Fruit fly (Drosophila melanogaster) whole organism, embryonic: ENCODE data around the gene vnd.

ENCODE experiments used
- CG10979 ChIP-seq: fragments of 200-800 bp; sonication (Bioruptor generic); optimal IDR thresholded peaks from 2 replicates; lab custom pipeline; 2018; ENCODE audit warnings: missing biosample characterization, mild to moderate bottlenecking, missing genetic modification characterization, moderate library complexity
- CG12104 ChIP-seq: fragments of 200-800 bp; sonication (Bioruptor generic); optimal IDR thresholded peaks from 3 replicates; lab custom pipeline; 2016; ENCODE audit warnings: missing biosample characterization, missing genetic modification characterization
- CG12155 ChIP-seq: fragments of 200-800 bp; sonication (Bioruptor generic); optimal IDR thresholded peaks from 3 replicates; lab custom pipeline; 2016; ENCODE audit warnings: missing biosample characterization, missing genetic modification characterization
- CG12219 ChIP-seq: fragments of 200-800 bp; sonication (Bioruptor generic); optimal IDR thresholded peaks from 3 replicates; lab custom pipeline; 2018; ENCODE audit warnings: missing biosample characterization, mild to moderate bottlenecking, missing genetic modification characterization
- CG13296 ChIP-seq: fragments of 200-800 bp; sonication (Bioruptor generic); optimal IDR thresholded peaks from 3 replicates; lab custom pipeline; 2018; ENCODE audit warnings: missing biosample characterization, mild to moderate bottlenecking, missing genetic modification characterization
- CG13894 ChIP-seq: fragments of 200-800 bp; sonication (Bioruptor generic); optimal IDR thresholded peaks from 3 replicates; lab custom pipeline; 2018; ENCODE audit warnings: missing biosample characterization, mild to moderate bottlenecking, missing genetic modification characterization, moderate library complexity
- CG15601 ChIP-seq: fragments of 200-800 bp; sonication (Bioruptor generic); optimal IDR thresholded peaks from 3 replicates; lab custom pipeline; 2019; ENCODE audit warnings: missing biosample characterization, mild to moderate bottlenecking, missing genetic modification characterization, moderate library complexity
- CG1602 ChIP-seq: fragments of 200-800 bp; sonication (Bioruptor generic); optimal IDR thresholded peaks from 3 replicates; lab custom pipeline; 2016; ENCODE audit warnings: missing biosample characterization, missing genetic modification characterization
- CG17829 ChIP-seq: fragments of 200-800 bp; optimal IDR thresholded peaks from 2 replicates; lab custom pipeline; 2019; ENCODE audit warnings: missing biosample characterization, mild to moderate bottlenecking, missing genetic modification characterization, moderate library complexity
- CG18011 ChIP-seq: fragments of 200-800 bp; sonication (Bioruptor generic); optimal IDR thresholded peaks from 2 replicates; lab custom pipeline; 2017; ENCODE audit warnings: missing biosample characterization, missing genetic modification characterization, mild to moderate bottlenecking, moderate library complexity, missing genotype
- CG18599 ChIP-seq: fragments of 200-800 bp; sonication (Bioruptor generic); optimal IDR thresholded peaks from 3 replicates; lab custom pipeline; 2017; ENCODE audit warnings: missing biosample characterization, missing genetic modification characterization, mild to moderate bottlenecking, moderate library complexity, missing genetic modification reagents
- CG18764 ChIP-seq: fragments of 200-800 bp; sonication (Bioruptor generic); optimal IDR thresholded peaks from 3 replicates; lab custom pipeline; 2016; ENCODE audit warnings: missing biosample characterization, missing genetic modification characterization
- CG30431 ChIP-seq: fragments of 200-800 bp; sonication (Bioruptor generic); optimal IDR thresholded peaks from 2 replicates; lab custom pipeline; 2017; ENCODE audit warnings: missing biosample characterization, missing genetic modification characterization
- CG31224 ChIP-seq: fragments of 200-800 bp; sonication (Bioruptor generic); IDR thresholded peaks from 2 replicates; pipeline ENCODE4 v1.3.6; 2022; ENCODE audit warnings: missing biosample characterization, missing genetic modification characterization
- CG31365 ChIP-seq: fragments of 200-800 bp; sonication (Bioruptor generic); optimal IDR thresholded peaks from 2 replicates; lab custom pipeline; 2018; ENCODE audit warnings: missing biosample characterization, mild to moderate bottlenecking, missing genetic modification characterization
- CG3407 ChIP-seq: fragments of 200-800 bp; sonication (Bioruptor generic); optimal IDR thresholded peaks from 2 replicates; lab custom pipeline; 2018; ENCODE audit warnings: missing biosample characterization, mild to moderate bottlenecking, missing genetic modification characterization
- CG34376 ChIP-seq: fragments of 200-800 bp; sonication (Bioruptor generic); optimal IDR thresholded peaks from 2 replicates; lab custom pipeline; 2018; ENCODE audit warnings: missing biosample characterization, mild to moderate bottlenecking, missing genetic modification characterization
- CG4328 ChIP-seq: fragments of 200-800 bp; sonication (Bioruptor generic); optimal IDR thresholded peaks from 3 replicates; lab custom pipeline; 2017; ENCODE audit warnings: missing biosample characterization, missing genetic modification reagents, missing genetic modification characterization
- CG6813 ChIP-seq: fragments of 200-800 bp; sonication (Bioruptor generic); optimal IDR thresholded peaks from 2 replicates; lab custom pipeline; 2017; ENCODE audit warnings: missing biosample characterization, missing genetic modification characterization, mild to moderate bottlenecking, moderate library complexity, missing genetic modification reagents
- CG8388 ChIP-seq: fragments of 200-800 bp; sonication (Bioruptor generic); optimal IDR thresholded peaks from 2 replicates; lab custom pipeline; 2019; ENCODE audit warnings: missing biosample characterization, mild to moderate bottlenecking, missing genetic modification characterization, moderate library complexity
- CG9609 ChIP-seq: fragments of 200-800 bp; sonication (Bioruptor generic); optimal IDR thresholded peaks from 3 replicates; lab custom pipeline; 2016; ENCODE audit warnings: missing biosample characterization, missing genetic modification characterization
- CG9727 ChIP-seq: fragments of 200-800 bp; sonication (Bioruptor generic); optimal IDR thresholded peaks from 3 replicates; lab custom pipeline; 2017; ENCODE audit warnings: missing biosample characterization, mild to moderate bottlenecking, missing genetic modification characterization
- Deaf1 ChIP-seq: fragments of 200-800 bp; optimal IDR thresholded peaks from 3 replicates; lab custom pipeline; 2019; ENCODE audit warnings: missing biosample characterization, mild to moderate bottlenecking, missing genetic modification characterization, moderate library complexity
- Dfd ChIP-seq, 2 experiments: fragments of >200 bp; optimal IDR thresholded peaks; 2 replicates each; lab custom pipeline; 2017; ENCODE audit warnings: missing biosample characterization in 2 of 2, missing genetic modification characterization in 2 of 2
- Doc2 ChIP-seq: fragments of 200-800 bp; sonication (Bioruptor generic); IDR thresholded peaks from 2 replicates; pipeline ENCODE4 v1.3.6; 2022; ENCODE audit warnings: missing biosample characterization, missing genetic modification characterization
- Fer2 ChIP-seq: fragments of 200-800 bp; sonication (Bioruptor generic); optimal IDR thresholded peaks from 2 replicates; lab custom pipeline; 2018; ENCODE audit warnings: missing biosample characterization, mild to moderate bottlenecking, missing genetic modification characterization, moderate library complexity
- Hr51 ChIP-seq, 2 experiments: fragments of 200-800 bp; sonication (Bioruptor generic); optimal IDR thresholded peaks; 2 replicates in 1 of 2; 3 replicates in 1 of 2; lab custom pipeline; 2016 to 2018; ENCODE audit warnings: missing biosample characterization in 2 of 2, missing genetic modification characterization in 2 of 2, mild to moderate bottlenecking in 1 of 2, moderate library complexity in 1 of 2
- Hsf ChIP-seq: fragments of 200-800 bp; sonication (Bioruptor generic); optimal IDR thresholded peaks from 3 replicates; lab custom pipeline; 2016; ENCODE audit warnings: missing biosample characterization, missing genetic modification characterization
- Lim3 ChIP-seq: fragments of 200-800 bp; sonication (Bioruptor generic); IDR thresholded peaks from 2 replicates; pipeline ENCODE4 v1.3.6; 2022; ENCODE audit warnings: missing biosample characterization, missing genetic modification characterization
- Nf-YB ChIP-seq: fragments of 200-800 bp; sonication (Bioruptor generic); optimal IDR thresholded peaks from 3 replicates; lab custom pipeline; 2019; ENCODE audit warnings: missing biosample characterization, mild to moderate bottlenecking, missing genetic modification characterization, moderate library complexity
- Six4 ChIP-seq: fragments of 200-800 bp; sonication (Bioruptor generic); optimal IDR thresholded peaks from 2 replicates; lab custom pipeline; 2016; ENCODE audit warnings: missing biosample characterization, missing genetic modification characterization
- Sox100B ChIP-seq: fragments of 200-800 bp; sonication (Bioruptor generic); optimal IDR thresholded peaks from 3 replicates; lab custom pipeline; 2018; ENCODE audit warnings: missing biosample characterization, mild to moderate bottlenecking, missing genetic modification characterization
- aop ChIP-seq: fragments of 200-800 bp; sonication (Bioruptor generic); IDR thresholded peaks from 2 replicates; pipeline ENCODE4 v1.3.6; 2022; ENCODE audit warnings: missing biosample characterization, missing genetic modification characterization
- crol ChIP-seq: fragments of 200-800 bp; sonication (Bioruptor generic); IDR thresholded peaks from 2 replicates; pipeline ENCODE4 v1.3.6; 2022; ENCODE audit warnings: missing biosample characterization, missing genetic modification characterization
- dm ChIP-seq: fragments of 200-800 bp; sonication (Bioruptor generic); optimal IDR thresholded peaks from 3 replicates; lab custom pipeline; 2016; ENCODE audit warnings: missing biosample characterization, missing genetic modification characterization
- dmrt11E ChIP-seq: fragments of 200-800 bp; sonication (Bioruptor generic); optimal IDR thresholded peaks from 3 replicates; lab custom pipeline; 2018; ENCODE audit warnings: missing biosample characterization, mild to moderate bottlenecking, missing genetic modification characterization, moderate library complexity
- ems ChIP-seq: fragments of 200-800 bp; sonication (Bioruptor generic); optimal IDR thresholded peaks from 3 replicates; lab custom pipeline; 2016; ENCODE audit warnings: missing biosample characterization, missing genetic modification characterization
- esg ChIP-seq: fragments of 200-800 bp; sonication (Bioruptor generic); conservative IDR thresholded peaks from 2 replicates; pipeline ENCODE4 v1.3.6; 2022; ENCODE audit warnings: missing biosample characterization, missing genetic modification characterization
- exex ChIP-seq: fragments of 200-800 bp; sonication (Bioruptor generic); optimal IDR thresholded peaks from 4 replicates; lab custom pipeline; 2018; ENCODE audit warnings: missing biosample characterization, mild to moderate bottlenecking, missing genetic modification characterization, moderate library complexity
- grau ChIP-seq: fragments of 200-800 bp; optimal IDR thresholded peaks from 3 replicates; lab custom pipeline; 2019; ENCODE audit warnings: missing biosample characterization, mild to moderate bottlenecking, missing genetic modification characterization, moderate library complexity
- h ChIP-seq: fragments of >200 bp; optimal IDR thresholded peaks from 2 replicates; lab custom pipeline; 2017
- her ChIP-seq: fragments of 200-800 bp; sonication (Bioruptor generic); optimal IDR thresholded peaks from 2 replicates; lab custom pipeline; 2016; ENCODE audit warnings: missing biosample characterization, missing genetic modification characterization
- jumu ChIP-seq: fragments of 200-800 bp; sonication (Bioruptor generic); optimal IDR thresholded peaks from 3 replicates; lab custom pipeline; 2016; ENCODE audit warnings: missing biosample characterization, missing genetic modification characterization
- ken ChIP-seq: fragments of 200-800 bp; sonication (Bioruptor generic); IDR thresholded peaks from 3 replicates; pipeline ENCODE4 v1.3.6; 2022; ENCODE audit warnings: missing biosample characterization, missing genetic modification characterization
- otp ChIP-seq: fragments of 200-800 bp; sonication (Bioruptor generic); IDR thresholded peaks from 3 replicates; pipeline ENCODE4, ENCODE4 v1.3.6; 2022; ENCODE audit warnings: missing biosample characterization, missing genetic modification characterization
- scrt ChIP-seq: fragments of 200-800 bp; sonication (Bioruptor generic); optimal IDR thresholded peaks from 2 replicates; lab custom pipeline; 2018; ENCODE audit warnings: missing biosample characterization, mild to moderate bottlenecking, missing genetic modification characterization, moderate library complexity
- sr ChIP-seq: fragments of 200-800 bp; sonication (Bioruptor generic); IDR thresholded peaks from 3 replicates; pipeline ENCODE4 v1.3.6; 2022; ENCODE audit warnings: missing biosample characterization, missing genetic modification characterization
- stwl ChIP-seq: fragments of 200-800 bp; sonication (Bioruptor generic); optimal IDR thresholded peaks from 3 replicates; lab custom pipeline; 2018; ENCODE audit warnings: missing biosample characterization, mild to moderate bottlenecking, missing genetic modification characterization, moderate library complexity
- wek ChIP-seq: fragments of 200-800 bp; sonication (Bioruptor generic); optimal IDR thresholded peaks from 3 replicates; lab custom pipeline; 2018; ENCODE audit warnings: missing biosample characterization, mild to moderate bottlenecking, missing genetic modification characterization, moderate library complexity

Gene vnd

DNA sequence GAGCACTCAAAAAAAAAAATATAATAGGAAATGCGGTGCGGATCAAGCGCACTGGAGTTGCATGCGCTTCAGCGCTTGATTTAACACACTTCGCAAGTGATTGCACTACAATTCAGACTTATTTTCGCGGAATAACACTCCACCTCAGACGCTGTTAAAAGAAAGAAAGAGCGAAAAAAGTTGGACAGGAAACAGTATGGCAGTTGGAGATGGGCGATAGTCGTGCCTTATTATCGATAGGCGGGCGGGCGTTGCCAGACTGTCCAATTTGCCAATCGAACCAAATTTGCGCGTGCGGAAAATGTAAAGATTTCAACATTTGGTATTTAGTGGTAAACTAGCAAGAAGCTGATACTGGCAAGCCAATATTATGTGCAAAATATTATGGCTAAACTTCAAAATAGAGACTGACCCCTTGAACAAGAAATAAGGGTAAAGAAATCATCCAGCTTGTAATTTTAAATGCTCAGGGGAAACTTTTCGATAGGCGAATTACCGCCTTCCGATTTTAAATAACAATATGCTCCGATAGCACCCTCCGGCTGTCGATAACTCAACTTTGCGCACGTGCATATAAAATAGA lies 47.4 kb downstream of the vnd start, which contains the start of the genes RpL36 and Mybbp1A (continued):
- TF ChIP-seq scrt (GFP tag; lab: Kevin White, UChicago) = peak; percentile 62
- TF ChIP-seq Dfd (GFP tag; optimal IDR thresholded peaks at IDR 0.05; lab: Kevin White, UChicago) = no peak
- peak; percentile 72 for TF ChIP-seq ems (GFP tag; lab: Kevin White, UChicago)
- no peak for TF ChIP-seq CG30431 (GFP tag; lab: Kevin White, UChicago)
- TF ChIP-seq ken (GFP tag; lab: Robert Waterston, UW) = peak; percentile 83
- TF ChIP-seq Six4 (GFP tag; lab: Kevin White, UChicago) = peak; percentile 52
- no peak for TF ChIP-seq Doc2 (GFP tag; lab: Robert Waterston, UW)
- peak; percentile 39; the same call in 1 of the 2 replicates for TF ChIP-seq CG31224 (GFP tag; lab: Robert Waterston, UW)
- TF ChIP-seq CG13296 = peak; percentile 82
- peak; percentile 95 for TF ChIP-seq dm (GFP tag; lab: Kevin White, UChicago)
- TF ChIP-seq h (lab: Kevin White, UChicago) = no peak
- TF ChIP-seq Deaf1 (tag; lab: Kevin White, UChicago) = no peak
- TF ChIP-seq CG6813 (GFP tag; lab: Kevin White, UChicago) = peak; percentile 63
- TF ChIP-seq CG13894 (tag; lab: Kevin White, UChicago) = peak; percentile 68
- peak; percentile 52 for TF ChIP-seq Nf-YB (GFP tag; lab: Kevin White, UChicago)
- peak; percentile 52 for TF ChIP-seq CG12155
- TF ChIP-seq CG18764 (GFP tag; lab: Kevin White, UChicago) = peak; percentile 60
- TF ChIP-seq CG12104 (GFP tag; lab: Kevin White, UChicago) = peak; percentile 81
- peak; percentile 51 for TF ChIP-seq CG10979 (tag; lab: Kevin White, UChicago)
- TF ChIP-seq Fer2 = peak; percentile 45
- no peak for TF ChIP-seq Lim3 (GFP tag; lab: Robert Waterston, UW)
- TF ChIP-seq crol (GFP tag; lab: Robert Waterston, UW) = no peak
- peak; percentile 70 for TF ChIP-seq Sox100B (GFP tag; lab: Kevin White, UChicago)
- peak; percentile 42 for TF ChIP-seq CG31365
- TF ChIP-seq CG9609 (GFP tag; lab: Kevin White, UChicago) = peak; percentile 73
- TF ChIP-seq CG15601 (tag; lab: Kevin White, UChicago) = peak; percentile 70
- peak; percentile 74; the same call in 2 of the 3 replicates for TF ChIP-seq sr
- peak; percentile 88 for TF ChIP-seq CG9727 (GFP tag; lab: Kevin White, UChicago)
- peak; percentile 86 for TF ChIP-seq her
- TF ChIP-seq CG4328 (GFP tag; lab: Kevin White, UChicago) = peak; percentile 83
- peak; percentile 42 for TF ChIP-seq CG12219 (GFP tag; lab: Kevin White, UChicago)
- TF ChIP-seq dmrt11E = peak; percentile 66
- peak; percentile 77 for TF ChIP-seq Hsf (GFP tag; lab: Kevin White, UChicago)
- TF ChIP-seq CG8388 (GFP tag; lab: Kevin White, UChicago) = peak; percentile 53
- peak; percentile 57 to 67 for TF ChIP-seq Hr51 (GFP tag; optimal IDR thresholded peaks at IDR 0.05; lab: Kevin White, UChicago)
- TF ChIP-seq grau (tag; lab: Kevin White, UChicago) = peak; percentile 62
- peak; percentile 84 for TF ChIP-seq CG34376
- TF ChIP-seq esg (GFP tag; lab: Robert Waterston, UW) = no peak
- TF ChIP-seq wek (GFP tag; lab: Kevin White, UChicago) = peak; percentile 72
- peak; percentile 31 for TF ChIP-seq CG1602
- no peak for TF ChIP-seq aop (GFP tag; lab: Robert Waterston, UW)
- peak; percentile 80 for TF ChIP-seq CG18599 (GFP tag; lab: Kevin White, UChicago)
- TF ChIP-seq jumu (GFP tag; lab: Kevin White, UChicago) = peak; percentile 25
- TF ChIP-seq CG3407 (GFP tag; lab: Kevin White, UChicago) = peak; percentile 58
- TF ChIP-seq CG17829 (tag; lab: Kevin White, UChicago) = peak; percentile 94
- peak; percentile 60 for TF ChIP-seq stwl (tag; lab: Kevin White, UChicago)
- TF ChIP-seq CG18011 = peak; percentile 47
- no peak for TF ChIP-seq exex (tag; lab: Kevin White, UChicago)
- peak; percentile 66 for TF ChIP-seq otp (GFP tag; lab: Robert Waterston, UW)
